Fruit fly (Drosophila melanogaster): Measurements from ENCODE around the gene ush.

DNA sequence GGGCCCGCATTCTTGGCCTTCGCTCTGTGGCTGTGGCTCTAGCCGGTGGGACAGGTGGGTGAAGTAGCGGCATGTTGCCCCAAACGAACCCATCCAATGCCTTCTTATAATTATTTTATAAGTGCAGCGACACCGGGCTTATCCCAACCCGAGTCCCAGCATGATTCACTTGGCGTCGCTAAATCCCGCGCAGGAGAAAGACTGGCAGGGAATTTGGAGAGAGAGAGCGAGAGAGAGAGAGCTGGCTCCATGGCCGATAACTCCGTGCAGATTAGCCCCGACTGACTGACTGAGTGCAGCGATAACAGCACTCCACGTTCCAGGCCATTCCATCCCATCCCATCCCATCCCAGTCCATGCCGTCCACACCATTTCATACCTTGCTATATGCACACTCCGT, 25.6 kb downstream of the ush start:
- TF ChIP-seq CG8478 (optimal IDR thresholded peaks at IDR 0.05) (no peak), pan (optimal IDR thresholded peaks at IDR 0.05) (no peak), EcR (GFP tag; optimal IDR thresholded peaks at IDR 0.05) (no peak), psq (optimal IDR thresholded peaks at IDR 0.05) (no peak), usp (GFP tag; optimal IDR thresholded peaks at IDR 0.05) (no peak)
